Worm (Caenorhabditis elegans): Measurements from ENCODE around the gene appg-1.

DNA sequence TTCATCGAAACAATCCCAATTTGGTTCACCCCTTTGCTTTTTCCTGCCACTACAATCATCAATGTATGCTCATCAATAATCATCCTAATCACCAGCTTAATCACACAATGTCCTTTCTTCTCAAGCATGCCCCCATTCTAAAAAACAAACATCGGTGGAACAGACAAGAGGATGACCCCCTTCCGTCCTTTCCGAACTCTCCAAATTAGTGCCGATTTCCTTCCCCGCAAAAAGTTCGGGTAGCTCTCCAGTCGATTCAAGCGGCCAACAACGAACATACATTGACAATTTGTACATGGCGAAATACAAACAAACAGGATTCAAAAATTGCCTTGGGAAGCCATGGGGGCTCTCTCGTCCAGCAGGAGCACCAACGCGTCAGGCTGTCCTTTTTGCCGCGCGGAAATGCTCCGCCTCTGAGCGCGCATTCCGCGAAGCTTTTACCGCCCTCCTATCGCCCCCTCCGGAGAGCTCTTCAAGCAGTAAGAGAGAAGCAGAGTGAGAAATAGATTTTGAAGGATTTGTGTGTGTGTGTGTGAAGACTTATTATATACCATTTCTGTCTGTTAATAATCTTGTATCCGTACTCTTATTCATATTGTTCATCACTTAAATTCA is at the start of gene appg-1:
- TF ChIP-seq elt-1 (tag; optimal IDR thresholded peaks at IDR 0.05; ENCODE audit: borderline replicate concordance, insufficient read depth) (no peak), ham-2 (GFP tag; optimal IDR thresholded peaks at IDR 0.05) (no peak), lsy-2 (tag; optimal IDR thresholded peaks at IDR 0.05) (no peak), snpc-4 (tag; optimal IDR thresholded peaks at IDR 0.05) (no peak), unc-39 (tag; optimal IDR thresholded peaks at IDR 0.05) (no peak)

All from whole organism, mixed stage, embryonic.